Worm (Caenorhabditis elegans): Measurements from ENCODE around the gene M163.5.

M163.5 gene

ce11 chrX:14525325-14526305 is 51.8 kb downstream of the M163.5 start (continued):
- peak; percentile 8 for TF ChIP-seq unc-39 (tag; optimal IDR thresholded peaks at IDR 0.05)
- TF ChIP-seq zip-11 (GFP tag; IDR thresholded peaks at IDR 0.05) = peak; percentile 78; the same call in 1 of the 2 replicates
- no peak for TF ChIP-seq F44E2.7 (GFP tag; IDR thresholded peaks at IDR 0.05)
- peak; percentile 99 for TF ChIP-seq egl-43 (GFP tag; IDR thresholded peaks at IDR 0.05)
- TF ChIP-seq snpc-4 (tag; optimal IDR thresholded peaks at IDR 0.05) = peak; percentile 62
- peak; percentile 96 for TF ChIP-seq hlh-30 (tag; optimal IDR thresholded peaks at IDR 0.05; ENCODE audit: insufficient read depth)
- peak; percentile 73; the same call in 1 of the 2 replicates for TF ChIP-seq nhr-41 (GFP tag; IDR thresholded peaks at IDR 0.05)
- peak; percentile 92 for TF ChIP-seq ceh-32 (tag; optimal IDR thresholded peaks at IDR 0.05; ENCODE audit: poor library complexity)
- TF ChIP-seq ztf-11 (tag; optimal IDR thresholded peaks at IDR 0.05) = peak; percentile 91
- TF ChIP-seq hmg-1.1 (GFP tag; IDR thresholded peaks at IDR 0.05) = peak; percentile 100
- TF ChIP-seq attf-4 (tag; optimal IDR thresholded peaks at IDR 0.05) = peak; percentile 81
- TF ChIP-seq snpc-1.2 (GFP tag; IDR thresholded peaks at IDR 0.05) = peak; percentile 41; the same call in 1 of the 2 replicates
- peak; percentile 37 for TF ChIP-seq aly-2 (tag; optimal IDR thresholded peaks at IDR 0.05)
- TF ChIP-seq gei-8 (GFP tag; optimal IDR thresholded peaks at IDR 0.05) = peak; percentile 88
